Worm (Caenorhabditis elegans): ENCODE measurements around the gene cnd-1.

DNA sequence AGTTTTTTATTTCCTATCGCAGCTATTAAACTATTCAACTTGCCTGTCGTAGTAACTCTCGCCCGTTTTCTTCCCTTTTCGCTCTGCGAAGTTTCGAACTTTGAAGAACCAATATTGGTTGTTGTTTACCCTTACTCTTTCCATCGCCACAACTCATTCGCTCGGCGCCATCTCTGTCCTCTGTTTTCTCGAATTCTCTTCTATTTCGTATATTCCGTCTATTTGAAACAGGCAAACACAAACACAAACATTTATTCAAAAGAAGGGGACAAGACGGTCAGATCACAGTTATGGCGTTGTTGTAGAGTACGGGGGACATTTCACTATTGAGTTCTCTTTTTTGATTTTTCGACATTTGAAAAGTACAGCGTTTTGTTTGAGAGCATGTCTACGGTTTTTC, 21.7 kb downstream of the cnd-1 start:
- TF ChIP-seq nhr-77 (tag; optimal IDR thresholded peaks at IDR 0.05) (no peak), fos-1 (tag; optimal IDR thresholded peaks at IDR 0.05) (no peak), unc-55 (GFP tag; optimal IDR thresholded peaks at IDR 0.05) (no peak), nhr-21 (tag; optimal IDR thresholded peaks at IDR 0.05) (no peak), zag-1 (tag; optimal IDR thresholded peaks at IDR 0.05) (no peak), nhr-11 (tag; optimal IDR thresholded peaks at IDR 0.05) (no peak)
